Fruit fly (Drosophila melanogaster) Kc167 (cell line): ENCODE results near the gene SCCRO.

Source experiments
- Myc ChIP-seq: fragments of >200 bp; optimal IDR thresholded peaks from 2 replicates; lab custom pipeline; 2017; ENCODE audit warnings: missing external identifiers
- h ChIP-seq: fragments of >200 bp; optimal IDR thresholded peaks from 3 replicates; lab custom pipeline; 2018; ENCODE audit warnings: missing external identifiers
- insv ChIP-seq: fragments of >200 bp; optimal IDR thresholded peaks from 3 replicates; lab custom pipeline; 2018; ENCODE audit warnings: missing external identifiers
- psq ChIP-seq: fragments of >200 bp; optimal IDR thresholded peaks from 2 replicates; lab custom pipeline; 2017; ENCODE audit warnings: missing external identifiers
- ttk ChIP-seq: sonication (Bioruptor generic); optimal IDR thresholded peaks from 2 replicates; lab custom pipeline; 2017; ENCODE audit warnings: missing external identifiers

DNA sequence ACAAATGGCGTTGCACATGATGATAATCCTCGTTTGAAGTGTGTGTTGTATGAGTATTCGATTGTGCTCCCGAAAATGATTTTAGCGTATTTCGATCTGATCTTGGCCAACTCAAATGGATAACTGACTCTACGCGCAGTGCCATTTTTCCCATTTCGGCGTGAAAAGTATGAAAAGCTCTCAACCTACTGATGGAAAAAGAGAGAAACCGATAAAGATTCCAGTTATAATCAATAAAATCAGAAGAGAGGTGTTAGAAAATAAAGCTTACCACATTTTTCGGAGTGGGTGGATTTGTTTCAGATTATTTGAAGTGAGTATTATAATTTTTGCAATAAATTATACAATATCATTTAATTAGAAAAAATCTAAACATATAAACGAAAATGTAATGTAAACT, 43.7 kb upstream of the SCCRO start, which contains the start of gene mex1:
- TF ChIP-seq insv (no peak), ttk (lab: Kevin White, UChicago) (no peak), psq (no peak), h (lab: Kevin White, UChicago) (no peak), Myc (lab: Kevin White, UChicago) (no peak)
